Worm (Caenorhabditis elegans) whole organism, L4 larva: ENCODE measurements around the gene F55B11.2.
"Not testable (repeated sequence)": the region's sequence is repeated elsewhere in the genome, so short reads cannot be mapped to it uniquely, and the experiment has no call there.

ENCODE experiments used
- daf-16 ChIP-seq, 3 experiments: sonication (generic microtip); optimal IDR thresholded peaks; 2 replicates each; lab custom pipeline; 2016 to 2017; ENCODE audit warnings: missing genetic modification characterization in 3 of 3, missing genetic modification reagents in 3 of 3, mild to moderate bottlenecking in 2 of 3, missing compliant biosample characterization in 2 of 3, missing biosample characterization in 1 of 3, moderate library complexity in 1 of 3
- hif-1 ChIP-seq, 2 experiments: sonication (generic microtip); optimal IDR thresholded peaks; 2 replicates each; lab custom pipeline; 2016 to 2017; ENCODE audit warnings: missing compliant biosample characterization in 2 of 2, missing genetic modification characterization in 2 of 2, missing genetic modification reagents in 2 of 2, missing genotype in 2 of 2, mild to moderate bottlenecking in 1 of 2
- lin-1 ChIP-seq: fragments of 200-800 bp; sonication (Bioruptor generic); IDR thresholded peaks from 2 replicates; pipeline ENCODE4 v1.3.6; 2022; ENCODE audit warnings: missing genetic modification reagents, missing genetic modification characterization, missing compliant biosample characterization
- php-3 ChIP-seq: fragments of 200-800 bp; sonication (Bioruptor generic); IDR thresholded peaks from 2 replicates; pipeline ENCODE4 v1.3.6; 2022; ENCODE audit warnings: missing genetic modification reagents, missing genetic modification characterization, missing compliant biosample characterization
- snpc-1.2 ChIP-seq: fragments of 200-800 bp; sonication (Bioruptor generic); IDR thresholded peaks from 2 replicates; pipeline ENCODE4 v1.3.6; 2022; ENCODE audit warnings: missing genetic modification reagents, missing genetic modification characterization, missing compliant biosample characterization

F55B11.2 gene

ce11 chrIV:14377267-14377814, 45.8 kb downstream of the F55B11.2 start:
- no peak for TF ChIP-seq hif-1 (tag; optimal IDR thresholded peaks at IDR 0.05; lab: Kevin White, UChicago)
- TF ChIP-seq snpc-1.2 (GFP tag; lab: Robert Waterston, UW): peak; percentile 95

- not testable (repeated sequence) for TF ChIP-seq lin-1 (GFP tag; lab: Robert Waterston, UW); php-3 (GFP tag; lab: Robert Waterston, UW); daf-16 (GFP tag; optimal IDR thresholded peaks at IDR 0.05; lab: Kevin White, UChicago); daf-16 (tag; optimal IDR thresholded peaks at IDR 0.05; lab: Kevin White, UChicago)
Observed at ce11 chrIV:14373814-14374213, 49.3 kb downstream of the F55B11.2 start, which contains the start of gene Y67A10A.7. Y67A10A.7 (plus strand) TSS chrIV:14374114.
